Worm (Caenorhabditis elegans): Measurements from ENCODE around the gene larp-1.

DNA sequence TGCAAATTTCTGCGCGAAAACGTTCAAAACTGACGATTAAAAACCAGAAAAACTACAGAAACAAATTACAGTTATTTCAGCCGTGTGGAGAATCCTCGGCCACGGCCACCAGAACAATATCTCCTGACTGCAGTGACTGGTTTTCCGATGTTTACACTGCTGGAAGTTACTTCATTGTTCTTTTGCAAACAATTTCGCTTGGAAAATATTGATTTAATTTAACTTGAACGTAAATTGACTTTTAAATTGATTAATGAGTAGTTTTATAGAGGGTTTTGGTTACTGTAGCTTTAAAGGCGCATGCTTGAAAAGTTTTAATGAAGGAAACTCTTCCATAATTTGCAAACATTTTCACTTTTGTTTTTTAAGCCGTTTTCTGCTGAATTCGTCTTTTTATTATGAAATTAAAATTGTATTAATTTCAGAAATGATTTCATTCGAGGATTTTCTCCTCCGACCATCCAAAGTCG, 18.5 kb downstream of the larp-1 start, which contains the start of gene smcr-8:
- TF ChIP-seq aly-1 (tag; optimal IDR thresholded peaks at IDR 0.05), result no peak
- TF ChIP-seq F13C5.2 (tag; optimal IDR thresholded peaks at IDR 0.05), result no peak
- no peak for TF ChIP-seq ama-1 (optimal IDR thresholded peaks at IDR 0.05)
